Worm (Caenorhabditis elegans) whole organism, L4/young adult: Measurements from ENCODE around the gene toca-1.

Experiments
- dao-5 ChIP-seq: sonication (generic microtip); optimal IDR thresholded peaks from 2 replicates; lab custom pipeline; 2016; ENCODE audit warnings: missing genotype, missing genetic modification characterization, moderate library complexity, missing compliant biosample characterization
- him-1 ChIP-seq: sonication (generic microtip); optimal IDR thresholded peaks from 2 replicates; lab custom pipeline; 2016; ENCODE audit warnings: missing genotype, missing genetic modification reagents, missing genetic modification characterization, missing compliant biosample characterization

DNA sequence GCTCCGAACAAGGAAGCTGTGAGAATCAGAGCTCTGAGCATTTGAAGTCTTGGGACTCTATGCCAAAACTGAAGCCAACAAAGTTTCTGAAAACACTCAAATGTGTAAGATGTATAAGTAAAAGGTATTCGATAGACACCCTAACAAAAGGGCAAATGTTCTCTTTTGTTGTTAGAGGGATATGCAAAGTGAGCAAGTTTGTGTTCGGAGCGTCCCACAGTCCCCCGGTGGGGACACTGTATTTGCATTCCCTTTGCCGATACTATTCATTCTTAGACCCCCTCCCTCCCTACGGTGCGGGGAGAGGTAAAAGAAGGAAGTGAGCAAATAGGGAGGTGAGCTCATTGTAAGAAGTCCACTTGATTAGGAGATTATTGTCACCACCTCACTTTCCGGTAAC, 23.7 kb downstream of the toca-1 start, which contains the start of gene F09E10.6:
- no peak for TF ChIP-seq dao-5 (tag; lab: Kevin White, UChicago)
- TF ChIP-seq him-1: no peak
